Fruit fly (Drosophila melanogaster) whole organism, adult: ENCODE measurements around the gene nolo.

Source experiments
- CG11617 ChIP-seq: fragments of 200-800 bp; sonication (Bioruptor generic); optimal IDR thresholded peaks from 2 replicates; lab custom pipeline; 2017; ENCODE audit warnings: mild to moderate bottlenecking, missing biosample characterization, missing genetic modification reagents, missing genetic modification characterization
- CG12768 ChIP-seq: fragments of 200-800 bp; sonication (Bioruptor generic); optimal IDR thresholded peaks from 2 replicates; lab custom pipeline; 2017; ENCODE audit warnings: missing biosample characterization, missing genetic modification characterization, mild to moderate bottlenecking, moderate library complexity, missing genetic modification reagents
- CG14711 ChIP-seq: fragments of 200-800 bp; sonication (Bioruptor generic); optimal IDR thresholded peaks from 2 replicates; lab custom pipeline; 2018; ENCODE audit warnings: missing biosample characterization, mild to moderate bottlenecking, missing genetic modification characterization, moderate library complexity
- CG1620 ChIP-seq: fragments of 200-800 bp; sonication (Bioruptor generic); optimal IDR thresholded peaks from 2 replicates; lab custom pipeline; 2016; ENCODE audit warnings: missing biosample characterization, missing genetic modification characterization
- CG33017 ChIP-seq: fragments of 200-800 bp; sonication (Bioruptor generic); optimal IDR thresholded peaks from 2 replicates; lab custom pipeline; 2018; ENCODE audit warnings: missing biosample characterization, mild to moderate bottlenecking, missing genetic modification characterization, moderate library complexity
- CG5204 ChIP-seq: fragments of 200-800 bp; sonication (Bioruptor generic); optimal IDR thresholded peaks from 2 replicates; lab custom pipeline; 2016; ENCODE audit warnings: missing biosample characterization, missing genetic modification characterization
- CG7045 ChIP-seq: fragments of 200-800 bp; sonication (Bioruptor generic); optimal IDR thresholded peaks from 2 replicates; lab custom pipeline; 2017; ENCODE audit warnings: missing biosample characterization, mild to moderate bottlenecking, missing genetic modification characterization
- CG7101 ChIP-seq: fragments of 200-800 bp; sonication (Bioruptor generic); optimal IDR thresholded peaks from 2 replicates; lab custom pipeline; 2018; ENCODE audit warnings: missing biosample characterization, mild to moderate bottlenecking, missing genetic modification characterization, moderate library complexity
- Clk ChIP-seq: fragments of 200-800 bp; sonication (Bioruptor generic); optimal IDR thresholded peaks from 2 replicates; lab custom pipeline; 2017; ENCODE audit warnings: missing biosample characterization, missing genetic modification characterization
- Crg-1 ChIP-seq: fragments of 200-800 bp; sonication (Bioruptor generic); optimal IDR thresholded peaks from 2 replicates; lab custom pipeline; 2016; ENCODE audit warnings: missing biosample characterization, missing genetic modification characterization
- Hr96 ChIP-seq: fragments of 200-800 bp; sonication (Bioruptor generic); optimal IDR thresholded peaks from 2 replicates; lab custom pipeline; 2016; ENCODE audit warnings: missing biosample characterization, missing genetic modification characterization
- Mnt ChIP-seq: fragments of 200-800 bp; sonication (Bioruptor generic); optimal IDR thresholded peaks from 2 replicates; lab custom pipeline; 2016; ENCODE audit warnings: missing biosample characterization, mild to moderate bottlenecking, missing genetic modification characterization
- bab1 ChIP-seq: fragments of 200-800 bp; sonication (Bioruptor generic); optimal IDR thresholded peaks from 3 replicates; lab custom pipeline; 2019; ENCODE audit warnings: missing biosample characterization, mild to moderate bottlenecking, missing genetic modification characterization, moderate library complexity
- cic ChIP-seq: fragments of 200-800 bp; sonication (Bioruptor generic); optimal IDR thresholded peaks from 2 replicates; lab custom pipeline; 2017; ENCODE audit warnings: missing biosample characterization, mild to moderate bottlenecking, missing genetic modification characterization, moderate library complexity
- cnc ChIP-seq, 2 experiments: fragments of >200 bp; optimal IDR thresholded peaks; 2 replicates each; lab custom pipeline; 2017
- kay ChIP-seq: fragments of 200-800 bp; sonication (Bioruptor generic); peaks from one replicate; lab custom pipeline; 2016; ENCODE audit warnings: missing biosample characterization, missing genetic modification characterization, borderline replicate concordance
- ovo ChIP-seq: fragments of 200-800 bp; sonication (Bioruptor generic); optimal IDR thresholded peaks from 2 replicates; lab custom pipeline; 2016; ENCODE audit warnings: missing biosample characterization, missing genetic modification characterization
- pad ChIP-seq: fragments of 200-800 bp; sonication (Bioruptor generic); optimal IDR thresholded peaks from 3 replicates; lab custom pipeline; 2017; ENCODE audit warnings: missing biosample characterization, missing genetic modification characterization, mild to moderate bottlenecking, moderate library complexity, missing genetic modification reagents
- tj ChIP-seq: fragments of 200-800 bp; sonication (Bioruptor generic); optimal IDR thresholded peaks from 3 replicates; lab custom pipeline; 2017; ENCODE audit warnings: missing biosample characterization, mild to moderate bottlenecking, missing genetic modification characterization, moderate library complexity
- toe ChIP-seq: fragments of 200-800 bp; sonication (Bioruptor generic); optimal IDR thresholded peaks from 2 replicates; lab custom pipeline; 2016; ENCODE audit warnings: missing biosample characterization, missing genetic modification characterization

Gene nolo

dm6 chr2L:21683768-21684225 is at the start of gene nolo:
Gene nolo, plus strand, starts transcription at chr2L:21684106.
- no peak for TF ChIP-seq CG33017
- TF ChIP-seq pad, result peak; percentile 99

dm6 chr2L:21648769-21649168 is 35.1 kb upstream of the nolo start:
- no peak for TF ChIP-seq CG11617 (GFP tag; lab: Kevin White, UChicago)
- TF ChIP-seq cic, result no peak
- TF ChIP-seq Clk, result no peak
- TF ChIP-seq kay (GFP tag; lab: Kevin White, UChicago), result no peak
- no peak for TF ChIP-seq ovo (GFP tag; lab: Kevin White, UChicago)
- no peak for TF ChIP-seq pad
- TF ChIP-seq CG14711 (tag; lab: Kevin White, UChicago), result no peak
- TF ChIP-seq cnc (optimal IDR thresholded peaks at IDR 0.05; lab: Kevin White, UChicago), result no peak

dm6 chr2L:21657426-21657825 is 26.5 kb upstream of the nolo start:
- TF ChIP-seq Clk (no peak), CG33017 (no peak), CG5204 (GFP tag; lab: Kevin White, UChicago) (peak; percentile 46), CG7101 (peak; percentile 33), Mnt (GFP tag; lab: Kevin White, UChicago) (peak; percentile 17), Crg-1 (no peak), tj (GFP tag; lab: Kevin White, UChicago) (no peak), CG11617 (GFP tag; lab: Kevin White, UChicago) (no peak), bab1 (GFP tag; lab: Kevin White, UChicago) (no peak), CG12768 (peak; percentile 48), CG14711 (tag; lab: Kevin White, UChicago) (peak; percentile 43), kay (GFP tag; lab: Kevin White, UChicago) (peak; percentile 50), CG1620 (GFP tag; lab: Kevin White, UChicago) (peak; percentile 9), Hr96 (GFP tag; lab: Kevin White, UChicago) (peak; percentile 61), ovo (GFP tag; lab: Kevin White, UChicago) (no peak), cic (no peak), pad (peak; percentile 45), CG7045 (GFP tag; lab: Kevin White, UChicago) (peak; percentile 16), cnc (optimal IDR thresholded peaks at IDR 0.05; lab: Kevin White, UChicago) (no peak), toe (GFP tag; lab: Kevin White, UChicago) (peak; percentile 14)

- TF ChIP-seq Clk, result no peak
- no peak for TF ChIP-seq pad
- peak; percentile 23 for TF ChIP-seq toe (GFP tag; lab: Kevin White, UChicago)
- no peak for TF ChIP-seq CG33017
- TF ChIP-seq bab1 (GFP tag; lab: Kevin White, UChicago), result peak; percentile 29
- TF ChIP-seq CG14711 (tag; lab: Kevin White, UChicago), result no peak
- no peak for TF ChIP-seq cic
- peak; percentile 22 for TF ChIP-seq CG5204 (GFP tag; lab: Kevin White, UChicago)
- TF ChIP-seq CG1620 (GFP tag; lab: Kevin White, UChicago), result peak; percentile 10
- TF ChIP-seq kay (GFP tag; lab: Kevin White, UChicago), result no peak
- TF ChIP-seq CG7101, result peak; percentile 13
- TF ChIP-seq CG11617 (GFP tag; lab: Kevin White, UChicago), result no peak
- TF ChIP-seq Hr96 (GFP tag; lab: Kevin White, UChicago), result no peak
- no peak for TF ChIP-seq Crg-1
These were observed 25.3 kb upstream of the nolo start, which contains the start of gene Cul2 for dm6 chr2L:21658529-21659009. Gene Cul2, plus strand, starts transcription at chr2L:21658735.

DNA sequence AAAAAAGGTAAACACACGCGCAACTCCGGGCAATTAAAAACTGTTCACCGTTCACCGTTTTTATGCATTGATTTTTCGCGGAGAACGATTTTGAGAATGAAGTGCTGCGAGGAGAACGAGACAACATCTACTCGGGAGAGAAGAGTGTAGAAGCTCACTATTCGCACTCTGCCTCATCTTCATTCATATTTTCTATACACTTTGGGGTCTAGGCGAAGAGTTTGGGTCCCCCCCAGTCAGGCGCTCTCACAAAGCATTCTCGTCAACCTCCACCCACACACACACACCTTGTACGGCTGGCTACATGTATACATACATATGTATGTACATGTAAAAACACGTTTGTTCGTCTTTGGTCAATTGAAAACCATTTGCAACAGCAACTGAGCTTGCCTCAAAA is 7.3 kb upstream of the nolo start:
- peak; percentile 81 for TF ChIP-seq pad
- TF ChIP-seq ovo (GFP tag; lab: Kevin White, UChicago), result peak; percentile 5
- TF ChIP-seq kay (GFP tag; lab: Kevin White, UChicago), result no peak
- peak; percentile 11 for TF ChIP-seq bab1 (GFP tag; lab: Kevin White, UChicago)
- peak; percentile 6 for TF ChIP-seq Crg-1

DNA sequence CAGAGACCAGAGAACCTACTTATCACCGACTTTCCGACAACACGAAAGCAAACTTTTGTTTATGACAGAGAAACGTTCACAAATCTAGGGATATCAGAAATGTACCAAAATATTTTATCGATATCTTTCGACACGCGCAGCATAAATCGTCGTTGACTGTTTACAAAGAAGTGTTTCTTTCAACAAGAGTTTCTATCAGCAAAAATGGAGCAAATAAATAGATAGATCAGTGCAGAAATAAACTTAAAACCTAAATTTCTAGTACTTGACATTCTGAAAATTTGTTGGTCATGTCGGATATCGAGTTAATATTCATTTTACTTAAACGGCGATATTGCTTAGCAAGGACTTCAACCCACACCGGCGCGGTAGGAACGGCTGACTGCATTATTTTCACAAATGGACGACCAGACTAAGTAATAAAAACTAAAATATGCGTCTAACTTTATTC is 6.4 kb upstream of the nolo start, which contains the start of gene CG2225:
TSS of gene CG2225 (minus strand) at position 51 of the 451 bp plus-strand sequence.
- TF ChIP-seq tj (GFP tag; lab: Kevin White, UChicago) (peak; percentile 23), Crg-1 (no peak)

dm6 chr2L:21681322-21682268 is 2.3 kb upstream of the nolo start, which contains the start of gene eEF2:
Gene eEF2, minus strand, starts transcription at chr2L:21682164.
- TF ChIP-seq kay (GFP tag; lab: Kevin White, UChicago), result no peak
- peak; percentile 40 for TF ChIP-seq cic
- peak; percentile 33 for TF ChIP-seq CG14711 (tag; lab: Kevin White, UChicago)
- TF ChIP-seq toe (GFP tag; lab: Kevin White, UChicago), result peak; percentile 41
- TF ChIP-seq Mnt (GFP tag; lab: Kevin White, UChicago), result peak; percentile 84
- TF ChIP-seq cnc (optimal IDR thresholded peaks at IDR 0.05; lab: Kevin White, UChicago), result peak; percentile 55 to 66
- TF ChIP-seq CG12768, result peak; percentile 78
- peak; percentile 81 for TF ChIP-seq bab1 (GFP tag; lab: Kevin White, UChicago)
- TF ChIP-seq tj (GFP tag; lab: Kevin White, UChicago), result peak; percentile 74
- TF ChIP-seq CG7045 (GFP tag; lab: Kevin White, UChicago), result peak; percentile 68
- no peak for TF ChIP-seq Clk
- peak; percentile 73 for TF ChIP-seq Hr96 (GFP tag; lab: Kevin White, UChicago)
- TF ChIP-seq pad, result peak; percentile 61
- peak; percentile 88 for TF ChIP-seq CG7101
- peak; percentile 76 for TF ChIP-seq CG33017
- TF ChIP-seq ovo (GFP tag; lab: Kevin White, UChicago), result peak; percentile 82
- TF ChIP-seq CG5204 (GFP tag; lab: Kevin White, UChicago), result peak; percentile 79
- TF ChIP-seq Crg-1, result peak; percentile 79
- peak; percentile 84 for TF ChIP-seq CG1620 (GFP tag; lab: Kevin White, UChicago)
- peak; percentile 89 for TF ChIP-seq CG11617 (GFP tag; lab: Kevin White, UChicago)
